Worm (Caenorhabditis elegans) whole organism, L2 larva: ENCODE data around the gene mans-3.

Source experiments
- C34F6.9 ChIP-seq: fragments of 150-350 bp; optimal IDR thresholded peaks from 2 replicates; lab custom pipeline; 2014; ENCODE audit warnings: missing biosample characterization, missing genetic modification characterization
- F13H6.1 ChIP-seq: sonication (generic microtip); optimal IDR thresholded peaks from 2 replicates; lab custom pipeline; 2016; ENCODE audit warnings: missing genetic modification characterization, missing compliant biosample characterization
- R02D3.7 ChIP-seq: fragments of 150-350 bp; optimal IDR thresholded peaks from 2 replicates; lab custom pipeline; 2014; ENCODE audit warnings: missing biosample characterization, missing genetic modification characterization
- Y55F3AM.14 ChIP-seq: fragments of 200-800 bp; sonication (Bioruptor generic); optimal IDR thresholded peaks from 2 replicates; lab custom pipeline; 2018; ENCODE audit warnings: mild to moderate bottlenecking, missing genetic modification characterization, missing compliant biosample characterization
- ZK546.5 ChIP-seq: sonication (generic microtip); optimal IDR thresholded peaks from 2 replicates; lab custom pipeline; 2017; ENCODE audit warnings: missing biosample characterization, missing genetic modification characterization
- alr-1 ChIP-seq: fragments of 150-350 bp; optimal IDR thresholded peaks from 2 replicates; lab custom pipeline; 2014; ENCODE audit warnings: missing biosample characterization, missing genetic modification characterization
- aly-2 ChIP-seq: fragments of 150-350 bp; optimal IDR thresholded peaks from 2 replicates; lab custom pipeline; 2014; ENCODE audit warnings: missing biosample characterization, missing genetic modification characterization
- ama-1 ChIP-seq: fragments of 150-350 bp; optimal IDR thresholded peaks from 2 replicates; lab custom pipeline; 2018; ENCODE audit warnings: inconsistent platforms
- blmp-1 ChIP-seq: sonication (generic microtip); optimal IDR thresholded peaks from 2 replicates; lab custom pipeline; 2017; ENCODE audit warnings: missing genetic modification characterization, mild to moderate bottlenecking, missing compliant biosample characterization, antibody characterized with exemption, moderate library complexity; ENCODE audit not compliant: insufficient read depth
- ceh-16 ChIP-seq: fragments of 150-350 bp; optimal IDR thresholded peaks from 2 replicates; lab custom pipeline; 2014; ENCODE audit warnings: missing biosample characterization, missing genetic modification characterization
- ceh-82 ChIP-seq: fragments of 150-350 bp; optimal IDR thresholded peaks from 2 replicates; lab custom pipeline; 2014; ENCODE audit warnings: missing biosample characterization, missing genetic modification characterization
- crh-2 ChIP-seq: sonication (generic microtip); optimal IDR thresholded peaks from 2 replicates; lab custom pipeline; 2017; ENCODE audit warnings: missing biosample characterization, missing genetic modification characterization
- dmd-4 ChIP-seq: sonication (generic microtip); optimal IDR thresholded peaks from 2 replicates; lab custom pipeline; 2017; ENCODE audit warnings: missing biosample characterization, missing genetic modification characterization
- egl-27 ChIP-seq: sonication (generic microtip); optimal IDR thresholded peaks from 3 replicates; lab custom pipeline; 2017; ENCODE audit warnings: missing biosample characterization, missing genetic modification reagents, missing genetic modification characterization
- elt-1 ChIP-seq: fragments of 150-350 bp; optimal IDR thresholded peaks from 2 replicates; lab custom pipeline; 2014; ENCODE audit warnings: missing biosample characterization, missing genetic modification characterization
- elt-3 ChIP-seq: sonication (generic microtip); optimal IDR thresholded peaks from 2 replicates; lab custom pipeline; 2017; ENCODE audit warnings: missing biosample characterization, missing genetic modification characterization
- fos-1 ChIP-seq: fragments of 150-350 bp; optimal IDR thresholded peaks from 2 replicates; lab custom pipeline; 2014; ENCODE audit warnings: missing biosample characterization, missing genetic modification characterization
- gmeb-1 ChIP-seq: fragments of 150-350 bp; optimal IDR thresholded peaks from 2 replicates; lab custom pipeline; 2014; ENCODE audit warnings: missing biosample characterization, missing genetic modification characterization
- lin-11 ChIP-seq: fragments of 150-350 bp; sonication (generic microtip); optimal IDR thresholded peaks from 2 replicates; lab custom pipeline; 2014; ENCODE audit warnings: missing biosample characterization, missing genetic modification characterization, inconsistent platforms, mixed read lengths
- lin-13 ChIP-seq: fragments of 150-350 bp; optimal IDR thresholded peaks from 2 replicates; lab custom pipeline; 2014; ENCODE audit warnings: missing biosample characterization, missing genetic modification reagents, missing genetic modification characterization
- lin-39 ChIP-seq: fragments of 150-350 bp; optimal IDR thresholded peaks from 2 replicates; lab custom pipeline; 2014; ENCODE audit warnings: missing biosample characterization, missing genetic modification reagents, missing genetic modification characterization
- lsy-2 ChIP-seq, 2 experiments: fragments of 150-350 bp in 1 of 2; sonication (generic microtip) in 1 of 2; optimal IDR thresholded peaks; 2 replicates each; lab custom pipeline; 2014 to 2017; ENCODE audit warnings: missing biosample characterization in 2 of 2, missing genetic modification characterization in 2 of 2
- mab-5 ChIP-seq: fragments of 150-350 bp; optimal IDR thresholded peaks from 2 replicates; lab custom pipeline; 2014; ENCODE audit warnings: missing biosample characterization, missing genetic modification characterization
- mbf-1 ChIP-seq: sonication (generic microtip); optimal IDR thresholded peaks from 2 replicates; lab custom pipeline; 2017; ENCODE audit warnings: missing biosample characterization, missing genetic modification characterization
- mdl-1 ChIP-seq, 2 experiments: fragments of 150-350 bp in 1 of 2; sonication (generic microtip) in 1 of 2; optimal IDR thresholded peaks; 2 replicates each; lab custom pipeline; 2017; ENCODE audit warnings: missing biosample characterization in 2 of 2, missing genetic modification characterization in 2 of 2
- nhr-10 ChIP-seq: sonication (generic microtip); optimal IDR thresholded peaks from 2 replicates; lab custom pipeline; 2017; ENCODE audit warnings: missing biosample characterization, missing genetic modification characterization
- nhr-11 ChIP-seq: fragments of 150-350 bp; optimal IDR thresholded peaks from 2 replicates; lab custom pipeline; 2014; ENCODE audit warnings: missing biosample characterization, missing genetic modification characterization
- nhr-12 ChIP-seq: fragments of 150-350 bp; optimal IDR thresholded peaks from 2 replicates; lab custom pipeline; 2014; ENCODE audit warnings: missing biosample characterization, missing genetic modification characterization
- nhr-129 ChIP-seq: fragments of 150-350 bp; optimal IDR thresholded peaks from 2 replicates; lab custom pipeline; 2014; ENCODE audit warnings: missing biosample characterization, missing genetic modification characterization
- nhr-21 ChIP-seq: fragments of 150-350 bp; optimal IDR thresholded peaks from 2 replicates; lab custom pipeline; 2014; ENCODE audit warnings: missing biosample characterization, missing genetic modification characterization
- nhr-23 ChIP-seq: fragments of 150-350 bp; optimal IDR thresholded peaks from 2 replicates; lab custom pipeline; 2014; ENCODE audit warnings: missing biosample characterization, missing genetic modification reagents, missing genetic modification characterization
- nhr-237 ChIP-seq: fragments of 150-350 bp; optimal IDR thresholded peaks from 2 replicates; lab custom pipeline; 2014; ENCODE audit warnings: missing biosample characterization, missing genetic modification characterization
- nhr-25 ChIP-seq: fragments of 150-350 bp; sonication (generic microtip); optimal IDR thresholded peaks from 3 replicates; lab custom pipeline; 2014; ENCODE audit warnings: missing biosample characterization, missing genetic modification characterization
- nhr-6 ChIP-seq: fragments of 150-350 bp; optimal IDR thresholded peaks from 2 replicates; lab custom pipeline; 2014; ENCODE audit warnings: missing biosample characterization, missing genetic modification characterization
- nhr-77 ChIP-seq: fragments of 150-350 bp; optimal IDR thresholded peaks from 2 replicates; lab custom pipeline; 2014; ENCODE audit warnings: missing biosample characterization, missing genetic modification characterization
- peb-1 ChIP-seq: fragments of 150-350 bp; optimal IDR thresholded peaks from 2 replicates; lab custom pipeline; 2014; ENCODE audit warnings: missing biosample characterization, missing genetic modification characterization
- sem-4 ChIP-seq: fragments of 150-350 bp; optimal IDR thresholded peaks from 2 replicates; lab custom pipeline; 2014; ENCODE audit warnings: missing biosample characterization, missing genetic modification reagents, missing genetic modification characterization
- skn-1 ChIP-seq: sonication (generic microtip); optimal IDR thresholded peaks from 2 replicates; lab custom pipeline; 2017; ENCODE audit warnings: missing biosample characterization, missing genetic modification characterization
- sma-3 ChIP-seq: sonication (generic microtip); optimal IDR thresholded peaks from 2 replicates; lab custom pipeline; 2016; ENCODE audit warnings: missing genetic modification reagents, missing genetic modification characterization, missing compliant biosample characterization
- sma-9 ChIP-seq, 2 experiments: fragments of 150-350 bp in 1 of 2; sonication (generic microtip) in 1 of 2; optimal IDR thresholded peaks; 2 replicates each; lab custom pipeline; 2014 to 2016; ENCODE audit warnings: missing genetic modification characterization in 2 of 2, mild to moderate bottlenecking in 1 of 2, missing biosample characterization in 1 of 2, missing compliant biosample characterization in 1 of 2, missing genetic modification reagents in 1 of 2, moderate library complexity in 1 of 2
- snpc-4 ChIP-seq: fragments of 150-350 bp; optimal IDR thresholded peaks from 2 replicates; lab custom pipeline; 2014; ENCODE audit warnings: missing biosample characterization, missing genetic modification characterization
- unc-39 ChIP-seq: fragments of 150-350 bp; optimal IDR thresholded peaks from 2 replicates; lab custom pipeline; 2014; ENCODE audit warnings: missing biosample characterization, missing genetic modification characterization
- unc-55 ChIP-seq: fragments of 150-350 bp; sonication (generic microtip); optimal IDR thresholded peaks from 3 replicates; lab custom pipeline; 2014; ENCODE audit warnings: missing biosample characterization, missing genetic modification reagents, missing genetic modification characterization
- unc-62 ChIP-seq: fragments of 150-350 bp; optimal IDR thresholded peaks from 2 replicates; lab custom pipeline; 2014; ENCODE audit warnings: missing biosample characterization, missing genetic modification reagents, missing genetic modification characterization
- zag-1 ChIP-seq: fragments of 150-350 bp; optimal IDR thresholded peaks from 2 replicates; lab custom pipeline; 2014; ENCODE audit warnings: missing biosample characterization, missing genetic modification characterization
- ztf-1 ChIP-seq: fragments of 200-800 bp; sonication (Bioruptor generic); conservative IDR thresholded peaks from 2 replicates; pipeline ENCODE4 v1.3.6; 2022; ENCODE audit warnings: missing genetic modification characterization, missing compliant biosample characterization
- ztf-11 ChIP-seq: sonication (generic microtip); optimal IDR thresholded peaks from 2 replicates; lab custom pipeline; 2017; ENCODE audit warnings: missing biosample characterization, missing genetic modification characterization
- ztf-4 ChIP-seq: fragments of 150-350 bp; optimal IDR thresholded peaks from 2 replicates; lab custom pipeline; 2014; ENCODE audit warnings: missing biosample characterization, missing genetic modification characterization

mans-3 gene

ce11 chrX:5208831-5209230 is 43.6 kb downstream of the mans-3 start:
- TF ChIP-seq blmp-1 (tag; lab: Kevin White, UChicago), result peak; percentile 32
- TF ChIP-seq fos-1 (tag; lab: Kevin White, UChicago), result peak; percentile 28
- TF ChIP-seq sma-9 (GFP tag; optimal IDR thresholded peaks at IDR 0.05; lab: Kevin White, UChicago), result peak; percentile 40
- no peak for TF ChIP-seq sma-9 (tag; optimal IDR thresholded peaks at IDR 0.05; lab: Kevin White, UChicago)
- no peak for TF ChIP-seq lin-39 (tag; lab: Kevin White, UChicago)

- TF ChIP-seq lsy-2 (tag; optimal IDR thresholded peaks at IDR 0.05; lab: Kevin White, UChicago) (peak in 1 of 2 experiments; percentile 38), F13H6.1 (tag; lab: Kevin White, UChicago) (peak; percentile 59), C34F6.9 (tag; lab: Kevin White, UChicago) (peak; percentile 25), Y55F3AM.14 (GFP tag; lab: Kevin White, UChicago) (no peak), elt-1 (tag; lab: Kevin White, UChicago) (no peak), unc-62 (GFP tag; lab: Kevin White, UChicago) (no peak), peb-1 (tag; lab: Kevin White, UChicago) (no peak), mab-5 (tag; lab: Kevin White, UChicago) (no peak), nhr-23 (tag; lab: Kevin White, UChicago) (no peak)
These were observed 44.2 kb downstream of the mans-3 start for ce11 chrX:5209429-5209828.

- TF ChIP-seq ama-1 (lab: Kevin White, UChicago) (no peak), dmd-4 (tag; lab: Kevin White, UChicago) (no peak), nhr-11 (no peak), alr-1 (tag; lab: Kevin White, UChicago) (no peak), Y55F3AM.14 (GFP tag; lab: Kevin White, UChicago) (no peak), fos-1 (tag; lab: Kevin White, UChicago) (no peak), zag-1 (tag; lab: Kevin White, UChicago) (no peak), nhr-21 (tag; lab: Kevin White, UChicago) (no peak), sma-9 (GFP tag; optimal IDR thresholded peaks at IDR 0.05; lab: Kevin White, UChicago) (peak; percentile 74), sma-9 (tag; optimal IDR thresholded peaks at IDR 0.05; lab: Kevin White, UChicago) (no peak), nhr-6 (tag; lab: Kevin White, UChicago) (no peak), C34F6.9 (tag; lab: Kevin White, UChicago) (peak; percentile 22), elt-3 (no peak), ztf-1 (GFP tag; lab: Robert Waterston, UW) (no peak), ztf-11 (tag; lab: Kevin White, UChicago) (no peak), nhr-77 (tag; lab: Kevin White, UChicago) (no peak), aly-2 (no peak), F13H6.1 (tag; lab: Kevin White, UChicago) (peak; percentile 72), lin-39 (tag; lab: Kevin White, UChicago) (no peak), nhr-129 (tag; lab: Kevin White, UChicago) (peak; percentile 84), ceh-16 (tag; lab: Kevin White, UChicago) (no peak), mbf-1 (tag; lab: Kevin White, UChicago) (no peak), unc-62 (GFP tag; lab: Kevin White, UChicago) (no peak), nhr-10 (no peak), egl-27 (tag; lab: Kevin White, UChicago) (no peak), nhr-237 (no peak), lsy-2 (tag; optimal IDR thresholded peaks at IDR 0.05; lab: Kevin White, UChicago) (peak in 1 of 2 experiments; percentile 39), skn-1 (tag; lab: Kevin White, UChicago) (no peak), sem-4 (tag; lab: Kevin White, UChicago) (no peak), peb-1 (tag; lab: Kevin White, UChicago) (no peak), sma-3 (GFP tag; lab: Kevin White, UChicago) (no peak), blmp-1 (tag; lab: Kevin White, UChicago) (no peak), R02D3.7 (tag; lab: Kevin White, UChicago) (no peak), mab-5 (tag; lab: Kevin White, UChicago) (no peak), nhr-23 (tag; lab: Kevin White, UChicago) (no peak), ztf-4 (tag; lab: Kevin White, UChicago) (peak; percentile 10), lin-11 (no peak), lin-13 (no peak), ZK546.5 (tag; lab: Kevin White, UChicago) (no peak), mdl-1 (tag; optimal IDR thresholded peaks at IDR 0.05; lab: Kevin White, UChicago) (no peak), gmeb-1 (tag; lab: Kevin White, UChicago) (no peak), crh-2 (tag; lab: Kevin White, UChicago) (peak; percentile 31), nhr-25 (tag; lab: Kevin White, UChicago) (no peak), ceh-82 (tag; lab: Kevin White, UChicago) (no peak), unc-55 (peak; percentile 30), nhr-12 (no peak), snpc-4 (tag; lab: Kevin White, UChicago) (no peak), unc-39 (tag; lab: Kevin White, UChicago) (no peak), elt-1 (tag; lab: Kevin White, UChicago) (no peak)
These were observed 45.3 kb downstream of the mans-3 start for ce11 chrX:5210524-5210923.
